Worm (Caenorhabditis elegans) whole organism, mixed stage, embryonic: Measurements from ENCODE around the gene pfk-1.1.

ENCODE experiments used
- lsy-2 ChIP-seq: fragments of 150-350 bp; optimal IDR thresholded peaks from 2 replicates; lab custom pipeline; 2014; ENCODE audit warnings: missing biosample characterization, missing genetic modification characterization
- nhr-28 ChIP-seq: fragments of 150-350 bp; optimal IDR thresholded peaks from 2 replicates; lab custom pipeline; 2014; ENCODE audit warnings: missing biosample characterization, missing genetic modification characterization
- tbx-8 ChIP-seq: fragments of 200-800 bp; sonication (Bioruptor generic); optimal IDR thresholded peaks from 2 replicates; lab custom pipeline; 2018; ENCODE audit warnings: mild to moderate bottlenecking, missing genetic modification characterization, moderate library complexity, missing compliant biosample characterization

- TF ChIP-seq tbx-8: no peak
- no peak for TF ChIP-seq nhr-28
- no peak for TF ChIP-seq lsy-2
Measured at ce11 chrX:2950234-2950633, 9.6 kb downstream of the pfk-1.1 start.
